Worm (Caenorhabditis elegans) whole organism, L3 larva: ENCODE results near the gene nhr-15.
A peak's percentile ranks its signal among the peaks of the same experiment; 100 is the strongest.

Source experiments
- R02D3.7 ChIP-seq: fragments of 150-350 bp; optimal IDR thresholded peaks from 2 replicates; lab custom pipeline; 2014; ENCODE audit warnings: missing biosample characterization, missing genetic modification characterization
- ZK546.5 ChIP-seq: sonication (generic microtip); optimal IDR thresholded peaks from 2 replicates; lab custom pipeline; 2017; ENCODE audit warnings: missing biosample characterization, missing genetic modification characterization
- aly-2 ChIP-seq: fragments of 150-350 bp; optimal IDR thresholded peaks from 2 replicates; lab custom pipeline; 2014; ENCODE audit warnings: missing biosample characterization, missing genetic modification characterization
- ama-1 ChIP-seq: fragments of 150-350 bp; optimal IDR thresholded peaks from 2 replicates; lab custom pipeline; 2018
- ceh-16 ChIP-seq: sonication (generic microtip); optimal IDR thresholded peaks from 2 replicates; lab custom pipeline; 2017; ENCODE audit warnings: missing biosample characterization, missing genetic modification characterization
- ceh-28 ChIP-seq: fragments of 150-350 bp; optimal IDR thresholded peaks from 2 replicates; lab custom pipeline; 2014; ENCODE audit warnings: missing biosample characterization, missing genetic modification reagents, missing genetic modification characterization
- ceh-82 ChIP-seq: fragments of 150-350 bp; optimal IDR thresholded peaks from 2 replicates; lab custom pipeline; 2014; ENCODE audit warnings: missing biosample characterization, missing genetic modification characterization
- daf-12 ChIP-seq: fragments of 150-350 bp; optimal IDR thresholded peaks from 2 replicates; lab custom pipeline; 2014; ENCODE audit warnings: missing biosample characterization, missing genetic modification reagents, missing genetic modification characterization
- egl-5 ChIP-seq: fragments of 150-350 bp; optimal IDR thresholded peaks from 2 replicates; lab custom pipeline; 2017; ENCODE audit warnings: missing biosample characterization, missing genetic modification reagents, missing genetic modification characterization, inconsistent platforms
- elt-2 ChIP-seq: sonication (generic microtip); optimal IDR thresholded peaks from 2 replicates; lab custom pipeline; 2016; ENCODE audit warnings: missing genetic modification reagents, mild to moderate bottlenecking, missing genetic modification characterization, missing compliant biosample characterization
- elt-3 ChIP-seq, 3 experiments: fragments of 150-350 bp in 1 of 3; sonication (generic microtip) in 2 of 3; optimal IDR thresholded peaks; 2 replicates in 2 of 3; 4 replicates in 1 of 3; lab custom pipeline; 2014 to 2017; ENCODE audit warnings: missing biosample characterization in 3 of 3, missing genetic modification characterization in 3 of 3
- fkh-10 ChIP-seq: sonication (generic microtip); optimal IDR thresholded peaks from 2 replicates; lab custom pipeline; 2017; ENCODE audit warnings: missing biosample characterization, missing genetic modification reagents, missing genetic modification characterization
- fos-1 ChIP-seq: fragments of 150-350 bp; optimal IDR thresholded peaks from 2 replicates; lab custom pipeline; 2014; ENCODE audit warnings: missing biosample characterization, missing genetic modification characterization
- hmg-11 ChIP-seq: sonication (generic microtip); optimal IDR thresholded peaks from 2 replicates; lab custom pipeline; 2016; ENCODE audit warnings: missing genetic modification characterization, missing compliant biosample characterization
- jun-1 ChIP-seq: fragments of 150-350 bp; optimal IDR thresholded peaks from 2 replicates; lab custom pipeline; 2014; ENCODE audit warnings: missing biosample characterization, missing genetic modification reagents, missing genetic modification characterization
- lin-15B ChIP-seq: fragments of 150-350 bp; optimal IDR thresholded peaks from 2 replicates; lab custom pipeline; 2014; ENCODE audit warnings: missing biosample characterization, missing genetic modification characterization
- lin-39 ChIP-seq: fragments of 150-350 bp; optimal IDR thresholded peaks from 2 replicates; lab custom pipeline; 2018; ENCODE audit warnings: missing biosample characterization, missing genetic modification reagents, missing genetic modification characterization
- lsy-12 ChIP-seq: sonication (generic microtip); optimal IDR thresholded peaks from 2 replicates; lab custom pipeline; 2016; ENCODE audit warnings: mild to moderate bottlenecking, missing genetic modification characterization, missing compliant biosample characterization
- nfya-1 ChIP-seq: sonication (generic microtip); optimal IDR thresholded peaks from 2 replicates; lab custom pipeline; 2017; ENCODE audit warnings: missing genetic modification characterization, mild to moderate bottlenecking, missing compliant biosample characterization, antibody characterized with exemption, moderate library complexity; ENCODE audit not compliant: insufficient read depth
- nhr-12 ChIP-seq: fragments of 150-350 bp; optimal IDR thresholded peaks from 2 replicates; lab custom pipeline; 2014; ENCODE audit warnings: missing biosample characterization, missing genetic modification characterization
- nhr-25 ChIP-seq: sonication (generic microtip); optimal IDR thresholded peaks from 2 replicates; lab custom pipeline; 2017; ENCODE audit warnings: missing biosample characterization, missing genetic modification characterization
- nhr-28 ChIP-seq: fragments of 150-350 bp; optimal IDR thresholded peaks from 2 replicates; lab custom pipeline; 2014; ENCODE audit warnings: missing biosample characterization, missing genetic modification characterization
- nhr-43 ChIP-seq: sonication (generic microtip); optimal IDR thresholded peaks from 2 replicates; lab custom pipeline; 2016; ENCODE audit warnings: mild to moderate bottlenecking, missing genetic modification characterization, missing compliant biosample characterization; ENCODE audit not compliant: poor library complexity, severe bottlenecking
- nhr-67 ChIP-seq: fragments of 150-350 bp; optimal IDR thresholded peaks from 2 replicates; lab custom pipeline; 2014; ENCODE audit warnings: missing biosample characterization, missing genetic modification characterization
- nhr-76 ChIP-seq: fragments of 150-350 bp; sonication (generic microtip); optimal IDR thresholded peaks from 5 replicates; lab custom pipeline; 2014; ENCODE audit warnings: missing biosample characterization, missing genetic modification characterization
- nhr-77 ChIP-seq: fragments of 150-350 bp; optimal IDR thresholded peaks from 2 replicates; lab custom pipeline; 2014; ENCODE audit warnings: missing biosample characterization, missing genetic modification characterization
- pha-4 ChIP-seq: fragments of 150-350 bp; optimal IDR thresholded peaks from 2 replicates; lab custom pipeline; 2014; ENCODE audit warnings: missing biosample characterization, missing genetic modification reagents, missing genetic modification characterization
- skn-1 ChIP-seq: fragments of 150-350 bp; optimal IDR thresholded peaks from 2 replicates; lab custom pipeline; 2014; ENCODE audit warnings: missing biosample characterization, missing genetic modification characterization
- snpc-4 ChIP-seq: fragments of 150-350 bp; optimal IDR thresholded peaks from 2 replicates; lab custom pipeline; 2014; ENCODE audit warnings: missing biosample characterization, missing genetic modification characterization
- unc-39 ChIP-seq: sonication (generic microtip); optimal IDR thresholded peaks from 4 replicates; lab custom pipeline; 2017; ENCODE audit warnings: missing biosample characterization, missing genetic modification characterization
- unc-62 ChIP-seq: fragments of 150-350 bp; sonication (generic microtip); optimal IDR thresholded peaks from 4 replicates; lab custom pipeline; 2014; ENCODE audit warnings: missing biosample characterization, missing genetic modification reagents, missing genetic modification characterization
- zag-1 ChIP-seq: fragments of 150-350 bp; optimal IDR thresholded peaks from 2 replicates; lab custom pipeline; 2014; ENCODE audit warnings: missing biosample characterization, missing genetic modification characterization
- ztf-11 ChIP-seq: fragments of 150-350 bp; optimal IDR thresholded peaks from 2 replicates; lab custom pipeline; 2014; ENCODE audit warnings: missing biosample characterization, missing genetic modification characterization
- ztf-4 ChIP-seq: fragments of 150-350 bp; optimal IDR thresholded peaks from 2 replicates; lab custom pipeline; 2014; ENCODE audit warnings: missing biosample characterization, missing genetic modification characterization

The nhr-15 gene

ce11 chrV:312421-312820 is at the start of gene nhr-15:
TSS of gene nhr-15 (plus strand) at chrV:312721.
- TF ChIP-seq lin-15B (tag; lab: Kevin White, UChicago) (no peak), pha-4 (tag; lab: Kevin White, UChicago) (no peak), jun-1 (tag; lab: Kevin White, UChicago) (no peak), elt-2 (tag; lab: Kevin White, UChicago) (no peak), nhr-43 (tag; lab: Kevin White, UChicago) (no peak), fkh-10 (GFP tag; lab: Kevin White, UChicago) (no peak), zag-1 (tag; lab: Kevin White, UChicago) (no peak), elt-3 (tag; optimal IDR thresholded peaks at IDR 0.05; lab: Kevin White, UChicago) (no peak), hmg-11 (tag; lab: Kevin White, UChicago) (no peak), ZK546.5 (no peak), unc-39 (tag; lab: Kevin White, UChicago) (no peak), ztf-4 (tag; lab: Kevin White, UChicago) (no peak), skn-1 (tag; lab: Kevin White, UChicago) (no peak), nhr-77 (tag; lab: Kevin White, UChicago) (no peak)

ce11 chrV:265062-265963 is 47.2 kb upstream of the nhr-15 start:
- TF ChIP-seq fos-1 (tag; lab: Kevin White, UChicago) (peak; percentile 8), nhr-76 (tag; lab: Kevin White, UChicago) (peak; percentile 32), nhr-67 (tag; lab: Kevin White, UChicago) (peak; percentile 8), daf-12 (peak; percentile 20), fkh-10 (GFP tag; lab: Kevin White, UChicago) (peak; percentile 86)

- TF ChIP-seq jun-1 (tag; lab: Kevin White, UChicago) = no peak
- TF ChIP-seq nhr-25 (tag; lab: Kevin White, UChicago) = no peak
- no peak for TF ChIP-seq ceh-82 (tag; lab: Kevin White, UChicago)
- no peak for TF ChIP-seq ceh-28 (tag; lab: Kevin White, UChicago)
- no peak for TF ChIP-seq lin-39 (tag; lab: Kevin White, UChicago)
- no peak for TF ChIP-seq fkh-10 (GFP tag; lab: Kevin White, UChicago)
- no peak for TF ChIP-seq hmg-11 (tag; lab: Kevin White, UChicago)
- TF ChIP-seq elt-2 (tag; lab: Kevin White, UChicago) = no peak
- no peak for TF ChIP-seq unc-39 (tag; lab: Kevin White, UChicago)
- no peak for TF ChIP-seq ama-1 (lab: Kevin White, UChicago)
- TF ChIP-seq R02D3.7 = no peak
- TF ChIP-seq nhr-28 = no peak
- TF ChIP-seq ZK546.5 = no peak
- TF ChIP-seq egl-5 = no peak
Measured at ce11 chrV:268007-268406, 44.5 kb upstream of the nhr-15 start, which contains the start of gene lgc-26. TSS of gene lgc-26 (plus strand) at chrV:268307.

ce11 chrV:272837-273236 is 39.7 kb upstream of the nhr-15 start, which contains the start of gene nlp-70:
TSS of gene nlp-70 (minus strand) at chrV:272937.
- no peak for TF ChIP-seq daf-12
- TF ChIP-seq ceh-82 (tag; lab: Kevin White, UChicago) = no peak
- TF ChIP-seq ceh-16 (tag; lab: Kevin White, UChicago) = no peak
- TF ChIP-seq ztf-4 (tag; lab: Kevin White, UChicago) = no peak
- TF ChIP-seq snpc-4 (tag; lab: Kevin White, UChicago) = no peak
- no peak for TF ChIP-seq lsy-12
- no peak for TF ChIP-seq ztf-11 (tag; lab: Kevin White, UChicago)
- no peak for TF ChIP-seq nhr-76 (tag; lab: Kevin White, UChicago)
- no peak for TF ChIP-seq elt-2 (tag; lab: Kevin White, UChicago)
- TF ChIP-seq, all 47 proteins: peak for 0

ce11 chrV:281111-281510 is 31.4 kb upstream of the nhr-15 start:
- TF ChIP-seq nhr-12 (tag; lab: Kevin White, UChicago) = no peak
- peak; percentile 48 for TF ChIP-seq nfya-1 (tag; lab: Kevin White, UChicago)
- no peak for TF ChIP-seq aly-2
- TF ChIP-seq skn-1 (tag; lab: Kevin White, UChicago) = no peak
- TF ChIP-seq fos-1 (tag; lab: Kevin White, UChicago) = no peak
- TF ChIP-seq unc-39 (tag; lab: Kevin White, UChicago) = no peak
- peak; percentile 70 for TF ChIP-seq egl-5
- TF ChIP-seq unc-62 (GFP tag; lab: Kevin White, UChicago) = peak; percentile 83
